Worm (Caenorhabditis elegans) whole organism, L2 larva: Measurements from ENCODE around the gene C24B9.3.

Experiments used
- nhr-129 ChIP-seq: fragments of 150-350 bp; optimal IDR thresholded peaks from 2 replicates; lab custom pipeline; 2014; ENCODE audit warnings: missing biosample characterization, missing genetic modification characterization
- nhr-237 ChIP-seq: fragments of 150-350 bp; optimal IDR thresholded peaks from 2 replicates; lab custom pipeline; 2014; ENCODE audit warnings: missing biosample characterization, missing genetic modification characterization

DNA sequence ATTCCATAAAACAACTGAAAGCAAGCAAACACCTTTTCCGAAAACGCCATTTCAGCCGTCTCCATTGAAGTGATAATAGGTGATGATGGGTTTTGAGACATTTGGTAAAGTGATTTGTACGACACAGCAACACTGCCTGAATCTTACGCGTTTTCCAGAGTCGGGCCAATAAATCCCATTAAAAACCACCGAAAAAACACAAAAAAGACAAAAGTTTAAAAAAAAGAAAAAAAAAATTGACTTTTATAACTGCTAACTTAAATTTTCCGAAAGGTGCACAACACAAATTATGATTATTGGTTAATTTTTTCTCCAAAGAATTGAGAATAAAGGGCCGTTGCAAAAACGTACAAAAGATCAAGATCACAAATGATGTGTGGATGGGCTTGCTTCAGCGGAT lies 23.0 kb upstream of the C24B9.3 start, which contains the start of gene srg-57:
- TF ChIP-seq nhr-129 (tag; lab: Kevin White, UChicago) (no peak), nhr-237 (no peak)
